Worm (Caenorhabditis elegans) whole organism, L4 larva: Measurements from ENCODE around the gene pept-1.

Experiments
- dve-1 ChIP-seq: sonication (generic microtip); optimal IDR thresholded peaks from 2 replicates; lab custom pipeline; 2017; ENCODE audit warnings: antibody characterized with exemption, mild to moderate bottlenecking, missing genetic modification characterization, missing compliant biosample characterization; ENCODE audit not compliant: insufficient read depth
- skn-1 ChIP-seq: fragments of 150-350 bp; optimal IDR thresholded peaks from 2 replicates; lab custom pipeline; 2014; ENCODE audit warnings: missing biosample characterization, missing genetic modification characterization

DNA sequence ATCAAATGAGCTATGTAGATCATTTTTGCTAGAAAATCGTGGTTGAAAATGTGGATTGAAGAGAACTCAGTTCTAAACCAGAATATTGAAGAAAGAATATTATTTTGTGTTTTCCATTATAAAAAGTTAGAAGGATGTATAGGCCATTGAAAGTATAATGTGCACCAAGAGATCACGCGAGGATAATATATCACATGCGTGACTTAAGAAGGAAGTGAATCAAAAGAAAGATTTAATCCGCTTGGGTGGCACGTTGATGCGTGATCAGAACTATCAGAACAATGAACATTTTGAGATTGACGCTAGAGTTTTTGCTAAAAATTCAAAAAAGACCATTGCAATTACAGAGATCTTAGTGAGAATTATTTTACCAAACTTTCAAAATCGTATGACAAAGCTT lies 20.9 kb upstream of the pept-1 start:
- TF ChIP-seq dve-1 (tag; lab: Kevin White, UChicago) (no peak), skn-1 (no peak)
